Fruit fly (Drosophila melanogaster): ENCODE data around the gene Idgf4.

Gene Idgf4

DNA sequence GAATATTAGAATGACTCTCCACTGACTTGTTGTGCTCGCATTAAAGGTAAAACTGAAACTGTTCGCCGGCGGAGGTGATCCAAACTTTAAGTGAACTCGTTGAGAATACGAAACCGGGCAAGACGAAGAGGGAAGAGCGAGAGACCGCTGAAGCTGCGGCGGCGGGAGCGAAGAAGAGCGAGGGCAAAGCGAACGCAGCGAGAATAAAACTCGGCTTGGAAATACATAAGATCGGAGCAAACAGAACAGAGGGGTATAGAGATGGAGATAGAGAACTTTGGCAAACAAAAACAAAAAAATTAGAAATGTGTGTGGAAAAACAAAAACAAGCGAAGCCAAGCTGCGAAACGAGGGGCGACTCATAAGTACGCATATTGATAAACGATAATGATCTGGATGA is at the start of gene Idgf4:
TSS of gene Idgf4 (minus strand) at position 67 of the 400 bp plus-strand sequence.
- peak; percentile 8 for TF ChIP-seq ovo (GFP tag; optimal IDR thresholded peaks at IDR 0.05)
- no peak for TF ChIP-seq CG12768 (GFP tag; optimal IDR thresholded peaks at IDR 0.05)

DNA sequence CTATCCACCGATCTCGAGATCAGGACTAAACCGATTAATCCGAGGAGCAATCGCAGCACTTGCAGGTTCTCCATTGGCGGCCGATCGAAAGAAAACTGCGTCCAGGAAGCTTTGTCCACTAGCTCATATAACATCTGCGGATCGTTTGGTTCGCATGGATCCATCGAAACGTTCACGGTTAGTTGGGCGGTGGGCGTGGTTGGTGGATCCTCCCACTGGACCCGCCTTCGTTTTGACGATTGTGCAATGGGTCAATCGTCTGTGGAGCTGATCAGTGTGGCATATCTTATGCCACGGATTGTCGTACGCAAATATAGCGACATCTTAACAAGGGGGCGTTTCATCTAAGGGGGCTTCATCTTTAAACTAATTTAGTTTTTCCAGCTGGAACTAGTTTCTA is 49.7 kb upstream of the Idgf4 start, which contains the start of gene CG15252:
TSS of gene CG15252 (minus strand) at position 101 of the 400 bp plus-strand sequence.
- TF ChIP-seq CG1620 (GFP tag; optimal IDR thresholded peaks at IDR 0.05) (no peak), bab1 (GFP tag; optimal IDR thresholded peaks at IDR 0.05) (no peak), pad (GFP tag; optimal IDR thresholded peaks at IDR 0.05) (no peak), CG33017 (tag; optimal IDR thresholded peaks at IDR 0.05) (no peak), CG14711 (tag; optimal IDR thresholded peaks at IDR 0.05) (no peak), cic (GFP tag; optimal IDR thresholded peaks at IDR 0.05) (no peak), cnc (optimal IDR thresholded peaks at IDR 0.05) (no peak), Clk (GFP tag; optimal IDR thresholded peaks at IDR 0.05) (no peak), ovo (GFP tag; optimal IDR thresholded peaks at IDR 0.05) (no peak), kay (GFP tag; ENCODE audit: borderline replicate concordance) (no peak), CG5204 (GFP tag; optimal IDR thresholded peaks at IDR 0.05) (no peak), CG7045 (GFP tag; optimal IDR thresholded peaks at IDR 0.05) (no peak), Hr96 (GFP tag; optimal IDR thresholded peaks at IDR 0.05) (no peak), CG12768 (GFP tag; optimal IDR thresholded peaks at IDR 0.05) (no peak), CG11617 (GFP tag; optimal IDR thresholded peaks at IDR 0.05) (no peak), Crg-1 (GFP tag; optimal IDR thresholded peaks at IDR 0.05) (no peak), toe (GFP tag; optimal IDR thresholded peaks at IDR 0.05) (no peak), tj (GFP tag; optimal IDR thresholded peaks at IDR 0.05) (no peak)

DNA sequence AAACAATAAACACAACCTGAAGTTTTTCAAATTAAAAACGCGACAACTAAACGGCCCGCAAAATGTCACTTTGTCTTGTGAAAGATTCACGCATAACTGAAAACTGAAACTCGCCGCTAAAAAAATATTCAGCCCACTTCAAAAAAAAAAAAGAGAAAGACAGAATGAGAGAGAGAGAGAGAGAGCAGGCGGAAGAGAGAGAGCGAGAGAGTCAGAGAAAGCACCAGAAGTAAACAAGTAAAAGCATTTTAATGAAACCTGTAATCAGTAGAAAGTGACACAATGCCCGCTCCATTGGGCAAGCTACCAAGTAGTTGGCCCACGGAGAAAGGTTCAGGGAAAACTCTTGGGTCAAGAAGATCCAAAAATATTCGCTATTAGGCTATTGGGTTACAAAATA is 46.6 kb upstream of the Idgf4 start, which contains the start of gene CG43386:
TSS of gene CG43386 (minus strand) at position 101 of the 400 bp plus-strand sequence.
- TF ChIP-seq CG1620 (GFP tag; optimal IDR thresholded peaks at IDR 0.05) (no peak), CG12768 (GFP tag; optimal IDR thresholded peaks at IDR 0.05) (no peak), cnc (optimal IDR thresholded peaks at IDR 0.05) (no peak), toe (GFP tag; optimal IDR thresholded peaks at IDR 0.05) (no peak), Crg-1 (GFP tag; optimal IDR thresholded peaks at IDR 0.05) (no peak), cic (GFP tag; optimal IDR thresholded peaks at IDR 0.05) (no peak), CG5204 (GFP tag; optimal IDR thresholded peaks at IDR 0.05) (no peak), CG33017 (tag; optimal IDR thresholded peaks at IDR 0.05) (no peak), pad (GFP tag; optimal IDR thresholded peaks at IDR 0.05) (no peak), Mnt (GFP tag; optimal IDR thresholded peaks at IDR 0.05) (no peak), CG7045 (GFP tag; optimal IDR thresholded peaks at IDR 0.05) (no peak), tj (GFP tag; optimal IDR thresholded peaks at IDR 0.05) (no peak)

DNA sequence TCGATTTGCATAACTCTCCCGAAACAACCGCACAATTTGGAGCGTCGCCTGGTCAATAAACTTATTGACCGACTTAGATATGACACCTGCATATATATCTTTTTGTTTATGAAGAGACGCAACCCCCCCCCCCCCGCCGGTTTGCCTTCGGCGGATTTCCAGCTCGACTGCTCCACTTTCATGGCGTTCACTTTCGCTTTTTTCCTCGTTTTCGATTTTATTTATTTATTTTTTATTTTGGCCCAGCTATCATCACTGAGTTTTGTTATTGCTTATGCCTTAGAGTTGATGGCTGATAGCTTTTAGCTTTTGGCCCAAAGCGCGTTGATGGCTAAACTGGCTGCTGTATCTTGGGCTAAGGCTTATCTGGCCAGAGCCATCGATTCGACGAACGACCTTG is 45.2 kb upstream of the Idgf4 start:
- no peak for TF ChIP-seq Hr96 (GFP tag; optimal IDR thresholded peaks at IDR 0.05)
- no peak for TF ChIP-seq pad (GFP tag; optimal IDR thresholded peaks at IDR 0.05)
- TF ChIP-seq bab1 (GFP tag; optimal IDR thresholded peaks at IDR 0.05) = no peak
- no peak for TF ChIP-seq toe (GFP tag; optimal IDR thresholded peaks at IDR 0.05)
- TF ChIP-seq cnc (optimal IDR thresholded peaks at IDR 0.05) = no peak
- no peak for TF ChIP-seq kay (GFP tag; ENCODE audit: borderline replicate concordance)
- no peak for TF ChIP-seq CG1620 (GFP tag; optimal IDR thresholded peaks at IDR 0.05)
- no peak for TF ChIP-seq CG5204 (GFP tag; optimal IDR thresholded peaks at IDR 0.05)
- TF ChIP-seq Crg-1 (GFP tag; optimal IDR thresholded peaks at IDR 0.05) = no peak
- TF ChIP-seq CG33017 (tag; optimal IDR thresholded peaks at IDR 0.05) = no peak
- TF ChIP-seq CG7045 (GFP tag; optimal IDR thresholded peaks at IDR 0.05) = no peak
- no peak for TF ChIP-seq cic (GFP tag; optimal IDR thresholded peaks at IDR 0.05)
- TF ChIP-seq CG14711 (tag; optimal IDR thresholded peaks at IDR 0.05) = no peak
- no peak for TF ChIP-seq Clk (GFP tag; optimal IDR thresholded peaks at IDR 0.05)
- no peak for TF ChIP-seq tj (GFP tag; optimal IDR thresholded peaks at IDR 0.05)
- no peak for TF ChIP-seq Mnt (GFP tag; optimal IDR thresholded peaks at IDR 0.05)

DNA sequence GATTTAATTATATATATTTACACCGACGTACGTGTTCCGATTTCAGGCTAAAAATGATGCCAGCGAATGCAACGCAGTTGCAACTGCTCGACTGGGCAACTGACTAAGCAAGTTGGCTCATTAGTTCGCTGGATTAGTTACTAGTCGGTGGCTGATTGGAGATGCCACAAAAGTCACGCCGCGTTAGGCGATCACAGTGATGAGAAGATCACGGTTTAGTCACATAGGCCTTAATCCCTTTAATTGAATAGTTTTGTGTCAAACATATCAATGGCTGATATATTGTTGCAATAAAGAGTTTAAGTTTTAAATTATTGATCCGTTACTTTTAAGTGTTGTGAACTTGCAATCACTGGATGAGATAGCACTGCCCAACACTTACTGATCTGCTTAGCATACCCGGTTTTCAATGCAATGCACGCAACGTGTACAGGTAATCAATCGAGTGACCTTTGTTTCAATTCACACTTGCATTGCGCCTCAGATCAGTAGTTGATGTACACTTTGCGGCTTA is 34.1 kb upstream of the Idgf4 start, which contains the start of the genes CG1791 and CG1889:
TSS of gene CG1791 (minus strand) at position 101 of the 514 bp plus-strand sequence.
TSS of gene CG1889 (plus strand) at position 464 of the 514 bp plus-strand sequence.
- no peak for TF ChIP-seq Hr96 (GFP tag; optimal IDR thresholded peaks at IDR 0.05)

DNA sequence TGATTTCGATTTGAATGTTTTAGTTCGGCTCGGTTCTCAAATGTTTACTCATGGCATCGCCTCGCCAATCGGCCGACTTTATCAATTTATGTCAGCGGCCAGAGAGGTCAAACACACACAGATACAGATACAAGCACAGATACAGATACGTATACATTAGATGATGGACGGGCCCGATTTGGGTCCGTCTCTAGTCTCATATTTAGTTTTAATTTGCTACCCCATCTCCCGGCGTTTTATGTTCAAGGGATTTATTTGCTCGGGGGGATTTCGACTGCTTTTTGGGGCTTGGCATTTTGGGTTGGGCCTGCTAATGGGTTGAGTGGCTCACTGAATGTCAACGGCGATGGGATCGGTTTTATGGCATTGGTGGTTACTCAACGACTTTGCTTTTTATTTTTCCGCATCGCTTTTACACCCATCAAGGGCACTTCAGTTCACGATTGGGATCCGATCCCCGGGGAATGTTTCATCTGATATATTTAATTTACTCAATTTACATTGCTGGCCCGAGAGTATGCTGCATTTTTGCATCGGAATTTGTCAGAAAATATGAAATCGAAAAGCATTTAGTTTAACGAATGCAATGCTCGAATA is 1.6 kb upstream of the Idgf4 start:
- TF ChIP-seq CG5204 (GFP tag; optimal IDR thresholded peaks at IDR 0.05) (no peak), kay (GFP tag; ENCODE audit: borderline replicate concordance) (no peak), Mnt (GFP tag; optimal IDR thresholded peaks at IDR 0.05) (no peak), CG33017 (tag; optimal IDR thresholded peaks at IDR 0.05) (no peak), CG14711 (tag; optimal IDR thresholded peaks at IDR 0.05) (no peak), bab1 (GFP tag; optimal IDR thresholded peaks at IDR 0.05) (no peak), ovo (GFP tag; optimal IDR thresholded peaks at IDR 0.05) (no peak), CG11617 (GFP tag; optimal IDR thresholded peaks at IDR 0.05) (no peak), CG7045 (GFP tag; optimal IDR thresholded peaks at IDR 0.05) (no peak), pad (GFP tag; optimal IDR thresholded peaks at IDR 0.05) (no peak), cnc (optimal IDR thresholded peaks at IDR 0.05) (no peak), Crg-1 (GFP tag; optimal IDR thresholded peaks at IDR 0.05) (no peak), toe (GFP tag; optimal IDR thresholded peaks at IDR 0.05) (no peak), CG12768 (GFP tag; optimal IDR thresholded peaks at IDR 0.05) (no peak), Clk (GFP tag; optimal IDR thresholded peaks at IDR 0.05) (no peak), cic (GFP tag; optimal IDR thresholded peaks at IDR 0.05) (no peak)

DNA sequence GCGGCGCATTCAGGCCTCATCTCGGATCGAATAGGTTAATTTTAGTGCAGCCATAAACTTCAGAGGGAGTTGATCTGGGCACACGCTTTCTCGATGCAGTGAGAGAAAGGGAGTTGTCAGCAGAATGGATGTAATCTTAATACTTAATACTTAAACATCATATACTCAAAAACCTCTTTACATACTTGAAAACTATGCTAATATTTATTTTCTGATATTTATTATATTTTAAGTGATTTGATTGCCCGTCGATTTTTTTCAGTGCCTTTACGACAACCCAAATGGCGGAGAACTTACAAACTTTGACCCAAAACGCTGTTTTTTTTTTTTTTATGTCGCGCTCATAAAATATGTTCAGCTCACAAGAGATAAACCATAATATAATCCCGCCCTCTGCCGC is 19.0 kb downstream of the Idgf4 start:
- no peak for TF ChIP-seq ovo (GFP tag; optimal IDR thresholded peaks at IDR 0.05)
- no peak for TF ChIP-seq CG33017 (tag; optimal IDR thresholded peaks at IDR 0.05)
